Worm (Caenorhabditis elegans): Measurements from ENCODE around the gene folt-2.

ce11 chrV:2909525-2909924, 34.1 kb upstream of the folt-2 start, which contains the start of gene zmp-3:
- TF ChIP-seq dao-5 (tag; optimal IDR thresholded peaks at IDR 0.05) = no peak
- TF ChIP-seq him-1 (tag; optimal IDR thresholded peaks at IDR 0.05) = no peak
- no peak for TF ChIP-seq W03F9.2 (tag; optimal IDR thresholded peaks at IDR 0.05)
